Fruit fly (Drosophila melanogaster): ENCODE measurements around the gene PsGEF.

The PsGEF gene

DNA sequence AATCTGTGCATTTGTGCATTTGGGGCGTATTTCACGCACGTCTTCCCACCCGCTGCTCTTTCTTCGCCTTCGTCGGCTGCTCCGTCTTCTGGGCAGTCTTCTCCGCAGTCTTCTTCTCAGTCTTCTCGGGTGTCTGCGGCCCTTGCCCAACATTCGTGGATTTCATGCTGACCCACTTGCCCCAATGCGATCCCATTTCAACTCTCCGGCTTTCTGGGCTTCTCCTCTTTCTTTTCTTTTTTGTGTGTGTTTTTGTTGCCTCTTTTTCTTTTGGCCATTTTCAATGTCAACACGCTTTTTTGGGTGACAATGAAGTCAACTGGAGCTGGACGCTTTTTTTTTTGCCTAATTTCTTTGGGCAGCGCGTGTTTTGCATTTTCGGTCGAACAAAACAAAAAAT lies 26.5 kb downstream of the PsGEF start:
- TF ChIP-seq vri (GFP tag; optimal IDR thresholded peaks at IDR 0.05) (peak; percentile 33), CG6163 (GFP tag; IDR thresholded peaks at IDR 0.05) (peak; percentile 9; the same call in 1 of the 3 replicates), Eip78C (GFP tag) (peak; percentile 24), CG4318 (GFP tag; optimal IDR thresholded peaks at IDR 0.05) (no peak), Eip75B (GFP tag; optimal IDR thresholded peaks at IDR 0.05) (peak; percentile 38), CG10631 (GFP tag; optimal IDR thresholded peaks at IDR 0.05) (no peak), Blimp-1 (GFP tag; optimal IDR thresholded peaks at IDR 0.05) (peak; percentile 47), svp (GFP tag) (peak; percentile 41), CG6854 (GFP tag; optimal IDR thresholded peaks at IDR 0.05) (peak; percentile 74), Lpt (GFP tag; optimal IDR thresholded peaks at IDR 0.05) (no peak)

DNA sequence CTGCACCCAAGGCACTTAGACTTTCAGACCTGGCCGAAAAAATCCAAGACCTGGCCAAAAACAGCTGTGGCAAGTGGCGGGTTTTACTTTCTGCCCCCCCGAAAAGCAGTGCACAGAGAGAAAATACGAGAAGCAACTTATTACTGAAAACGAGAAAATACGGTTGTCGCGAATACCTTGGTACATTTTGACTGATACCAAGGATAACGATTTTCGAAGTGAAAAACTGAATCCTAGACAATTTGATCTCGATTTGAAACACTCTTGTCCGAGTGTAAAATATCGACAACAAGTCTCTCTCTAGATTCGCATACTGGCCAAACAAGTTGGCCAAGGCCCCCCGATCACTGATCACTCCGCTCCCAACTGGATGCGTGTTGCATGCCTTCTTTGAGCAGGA lies 27.6 kb downstream of the PsGEF start:
- TF ChIP-seq CG9139 (GFP tag; optimal IDR thresholded peaks at IDR 0.05) (peak; percentile 78), Sox14 (GFP tag; optimal IDR thresholded peaks at IDR 0.05) (peak; percentile 92), net (GFP tag; optimal IDR thresholded peaks at IDR 0.05) (peak; percentile 92), CG3919 (GFP tag; optimal IDR thresholded peaks at IDR 0.05) (peak; percentile 96), Smox (GFP tag; optimal IDR thresholded peaks at IDR 0.05) (peak; percentile 80), Sox102F (GFP tag; optimal IDR thresholded peaks at IDR 0.05) (peak; percentile 85), dsx (GFP tag; optimal IDR thresholded peaks at IDR 0.05; ENCODE audit: poor library complexity, severe bottlenecking) (peak; percentile 86), CG6276 (GFP tag; optimal IDR thresholded peaks at IDR 0.05) (peak; percentile 88), fd59A (GFP tag; optimal IDR thresholded peaks at IDR 0.05) (peak; percentile 92), achi (GFP tag; optimal IDR thresholded peaks at IDR 0.05) (peak; percentile 93), Hr39 (GFP tag; optimal IDR thresholded peaks at IDR 0.05) (peak; percentile 87), CG31627 (GFP tag; optimal IDR thresholded peaks at IDR 0.05) (peak; percentile 85), ss (GFP tag; optimal IDR thresholded peaks at IDR 0.05) (peak; percentile 94 to 95), CG1621 (tag; optimal IDR thresholded peaks at IDR 0.05) (peak; percentile 93), CG8119 (GFP tag; IDR thresholded peaks at IDR 0.05) (peak; percentile 93), CG34406 (GFP tag; optimal IDR thresholded peaks at IDR 0.05) (peak; percentile 89), cyc (GFP tag; optimal IDR thresholded peaks at IDR 0.05) (peak; percentile 92), CG11294 (GFP tag; IDR thresholded peaks at IDR 0.05) (peak; percentile 88), CG8319 (GFP tag; optimal IDR thresholded peaks at IDR 0.05) (peak; percentile 82), CG10669 (GFP tag; optimal IDR thresholded peaks at IDR 0.05) (peak; percentile 91), Eip75B (GFP tag; optimal IDR thresholded peaks at IDR 0.05) (peak; percentile 93), CG11902 (GFP tag; optimal IDR thresholded peaks at IDR 0.05) (peak; percentile 88), Lpt (GFP tag; optimal IDR thresholded peaks at IDR 0.05) (peak; percentile 93), Hr38 (GFP tag; optimal IDR thresholded peaks at IDR 0.05) (peak; percentile 5), Hr4 (GFP tag; optimal IDR thresholded peaks at IDR 0.05) (peak; percentile 92), Gug (GFP tag; IDR thresholded peaks at IDR 0.05) (peak; percentile 91), CG6163 (GFP tag; IDR thresholded peaks at IDR 0.05) (peak; percentile 98), Eip78C (GFP tag) (peak; percentile 97), CG16779 (tag; optimal IDR thresholded peaks at IDR 0.05) (peak; percentile 89), OdsH (GFP tag; optimal IDR thresholded peaks at IDR 0.05) (peak; percentile 91), vri (GFP tag; optimal IDR thresholded peaks at IDR 0.05) (peak; percentile 70), CG8632 (GFP tag; optimal IDR thresholded peaks at IDR 0.05) (peak; percentile 87), eg (GFP tag; IDR thresholded peaks at IDR 0.05) (peak; percentile 96), salr (GFP tag; optimal IDR thresholded peaks at IDR 0.05) (peak; percentile 87 to 92), pdm3 (GFP tag; optimal IDR thresholded peaks at IDR 0.05) (peak; percentile 94), CG11762 (GFP tag; optimal IDR thresholded peaks at IDR 0.05; ENCODE audit: insufficient read depth) (peak; percentile 82), CG6792 (GFP tag; optimal IDR thresholded peaks at IDR 0.05) (peak; percentile 93), CG7368 (GFP tag; optimal IDR thresholded peaks at IDR 0.05) (peak; percentile 96), lz (GFP tag; optimal IDR thresholded peaks at IDR 0.05) (peak; percentile 88), acj6 (GFP tag; optimal IDR thresholded peaks at IDR 0.05) (peak; percentile 87), CG6854 (GFP tag; optimal IDR thresholded peaks at IDR 0.05) (peak; percentile 87), dac (GFP tag; optimal IDR thresholded peaks at IDR 0.05) (peak; percentile 92), fkh (GFP tag; optimal IDR thresholded peaks at IDR 0.05) (no peak), Met (GFP tag; optimal IDR thresholded peaks at IDR 0.05) (peak; percentile 88), CG32006 (GFP tag; optimal IDR thresholded peaks at IDR 0.05) (peak; percentile 95), Blimp-1 (GFP tag; optimal IDR thresholded peaks at IDR 0.05) (peak; percentile 95)
